Fruit fly (Drosophila melanogaster): ENCODE data around the gene mthl12.

DNA sequence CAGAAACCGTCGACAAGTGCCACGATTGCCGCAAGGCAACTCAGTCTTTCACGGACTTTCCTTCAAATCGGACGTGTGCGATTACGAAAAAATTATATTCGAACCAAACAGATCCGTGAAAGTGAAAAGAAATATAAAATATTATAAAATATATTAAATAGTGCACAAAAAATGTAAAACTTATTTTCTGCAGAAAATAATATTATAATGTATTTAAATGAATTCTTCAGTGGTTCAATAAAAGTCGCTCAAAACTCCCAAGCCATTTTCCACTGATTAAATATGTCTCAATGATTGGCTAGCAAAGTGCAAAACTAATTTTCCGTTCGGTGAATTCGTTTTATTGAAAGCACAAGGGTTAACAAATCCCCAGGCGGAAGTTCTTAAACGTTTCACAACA lies 15.4 kb upstream of the mthl12 start, which contains the start of gene PK2-R1:
- TF ChIP-seq usp (GFP tag; optimal IDR thresholded peaks at IDR 0.05) (no peak), Dll (optimal IDR thresholded peaks at IDR 0.05) (no peak), psq (optimal IDR thresholded peaks at IDR 0.05) (no peak), EcR (GFP tag; optimal IDR thresholded peaks at IDR 0.05) (no peak)

Data from whole organism.